Worm (Caenorhabditis elegans): Measurements from ENCODE around the gene dhs-16.

The dhs-16 gene

DNA sequence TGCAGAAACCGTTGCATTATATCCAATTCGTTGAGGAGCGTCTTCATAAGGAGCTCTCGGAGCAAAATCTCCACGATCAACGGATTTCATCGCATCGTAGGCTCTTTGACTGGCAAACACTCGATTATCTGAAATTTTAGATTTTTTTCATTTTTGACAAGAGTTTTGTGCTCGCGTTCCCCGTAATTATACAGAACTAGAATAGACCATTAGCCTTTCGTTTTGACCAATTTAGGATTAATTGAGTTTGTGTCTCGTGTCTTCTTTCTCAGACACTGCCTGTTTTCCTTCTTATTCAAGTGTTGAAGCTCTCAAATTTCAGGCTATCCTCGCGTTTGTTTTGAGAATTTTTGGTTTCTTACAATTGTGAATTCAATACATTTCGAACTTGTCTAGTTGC lies 20.5 kb upstream of the dhs-16 start:
- TF ChIP-seq ref-1 (GFP tag; conservative IDR thresholded peaks at IDR 0.05) (no peak), flt-1 (GFP tag; IDR thresholded peaks at IDR 0.05) (no peak), cog-1 (tag; optimal IDR thresholded peaks at IDR 0.05) (no peak), med-1 (GFP tag; optimal IDR thresholded peaks at IDR 0.05; ENCODE audit: insufficient read depth) (no peak)

DNA sequence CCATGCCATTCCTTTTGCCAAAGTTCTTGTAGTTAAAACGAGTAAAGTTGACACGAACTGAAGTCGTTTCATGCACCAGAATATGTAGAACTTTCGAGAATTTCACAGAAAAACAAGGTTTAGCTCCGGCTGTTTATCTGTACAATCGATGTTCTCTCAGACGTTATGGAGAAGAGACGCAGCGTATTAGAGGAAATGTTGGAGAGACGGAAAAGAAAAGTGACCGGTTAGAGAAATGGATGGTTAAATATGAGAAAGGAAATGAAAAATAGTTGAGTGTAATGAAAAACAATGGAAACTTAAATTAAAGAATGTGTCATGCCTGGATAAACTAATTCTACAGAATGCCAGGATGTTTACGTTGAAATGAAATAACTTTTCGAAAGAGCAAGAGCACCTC lies 19.8 kb upstream of the dhs-16 start, which contains the start of gene pcm-1:
Gene pcm-1, minus strand, starts transcription at position 187 of the 400 bp plus-strand sequence.
- TF ChIP-seq ref-1 (GFP tag; conservative IDR thresholded peaks at IDR 0.05) (no peak), T22C8.4 (GFP tag; IDR thresholded peaks at IDR 0.05) (no peak), flt-1 (GFP tag; IDR thresholded peaks at IDR 0.05) (no peak), tab-1 (GFP tag; IDR thresholded peaks at IDR 0.05) (no peak), cog-1 (tag; optimal IDR thresholded peaks at IDR 0.05) (no peak), klf-2 (GFP tag; conservative IDR thresholded peaks at IDR 0.05) (no peak), ztf-23 (GFP tag; IDR thresholded peaks at IDR 0.05) (no peak), ztf-29 (GFP tag; IDR thresholded peaks at IDR 0.05) (no peak), med-1 (GFP tag; optimal IDR thresholded peaks at IDR 0.05; ENCODE audit: insufficient read depth) (no peak)

DNA sequence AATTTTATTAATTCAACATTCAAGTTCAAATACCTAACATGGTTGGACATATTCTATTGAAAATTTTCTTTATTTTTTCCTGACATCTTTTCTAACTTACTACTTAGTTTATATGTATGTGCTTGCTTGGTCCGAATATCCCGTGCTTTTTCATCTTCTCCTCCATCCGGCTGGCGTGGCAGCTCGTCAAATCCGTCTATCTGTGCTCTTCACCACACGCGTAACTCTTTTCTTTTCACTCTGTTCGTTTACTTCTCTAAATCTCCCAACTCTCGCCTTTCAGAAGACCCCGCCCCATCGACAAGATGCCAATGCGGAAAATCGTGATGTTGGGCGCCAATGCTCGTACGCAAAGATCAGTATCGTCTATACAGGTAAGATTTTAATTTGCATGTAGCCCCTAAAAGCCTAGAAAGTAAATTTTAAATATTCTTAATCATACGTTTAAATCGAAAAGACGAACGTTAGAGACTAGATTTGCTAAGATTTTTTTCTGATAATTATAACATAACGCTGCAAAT lies 18.8 kb upstream of the dhs-16 start:
- no peak for TF ChIP-seq ztf-23 (GFP tag; IDR thresholded peaks at IDR 0.05)
- TF ChIP-seq klf-2 (GFP tag; conservative IDR thresholded peaks at IDR 0.05): no peak
- TF ChIP-seq ref-1 (GFP tag; conservative IDR thresholded peaks at IDR 0.05): no peak
- TF ChIP-seq T22C8.4 (GFP tag; IDR thresholded peaks at IDR 0.05): no peak
- no peak for TF ChIP-seq med-1 (GFP tag; optimal IDR thresholded peaks at IDR 0.05; ENCODE audit: insufficient read depth)

DNA sequence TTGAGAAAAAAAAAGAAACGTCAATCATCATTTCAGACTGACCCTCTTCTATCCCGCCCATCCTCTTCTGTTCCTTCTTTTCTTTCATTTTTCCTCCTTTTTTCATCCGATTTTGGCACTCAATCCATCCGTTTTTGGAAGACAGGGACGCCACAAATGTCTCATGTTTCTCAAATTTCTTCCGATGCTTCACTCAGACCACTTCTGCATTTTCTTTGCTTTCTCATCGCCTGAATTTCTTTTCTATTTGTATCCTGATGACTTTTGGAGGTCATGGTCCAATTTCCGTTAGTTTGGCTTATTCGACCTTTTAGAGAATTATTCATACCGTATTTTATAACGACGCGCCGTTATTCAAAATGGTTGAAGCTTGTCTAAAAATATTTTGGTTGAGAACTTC lies 11.0 kb upstream of the dhs-16 start:
- TF ChIP-seq ztf-29 (GFP tag; IDR thresholded peaks at IDR 0.05): no peak
- no peak for TF ChIP-seq ztf-23 (GFP tag; IDR thresholded peaks at IDR 0.05)
- no peak for TF ChIP-seq klf-2 (GFP tag; conservative IDR thresholded peaks at IDR 0.05)
- no peak for TF ChIP-seq ref-1 (GFP tag; conservative IDR thresholded peaks at IDR 0.05)
- TF ChIP-seq med-1 (GFP tag; optimal IDR thresholded peaks at IDR 0.05; ENCODE audit: insufficient read depth): no peak

DNA sequence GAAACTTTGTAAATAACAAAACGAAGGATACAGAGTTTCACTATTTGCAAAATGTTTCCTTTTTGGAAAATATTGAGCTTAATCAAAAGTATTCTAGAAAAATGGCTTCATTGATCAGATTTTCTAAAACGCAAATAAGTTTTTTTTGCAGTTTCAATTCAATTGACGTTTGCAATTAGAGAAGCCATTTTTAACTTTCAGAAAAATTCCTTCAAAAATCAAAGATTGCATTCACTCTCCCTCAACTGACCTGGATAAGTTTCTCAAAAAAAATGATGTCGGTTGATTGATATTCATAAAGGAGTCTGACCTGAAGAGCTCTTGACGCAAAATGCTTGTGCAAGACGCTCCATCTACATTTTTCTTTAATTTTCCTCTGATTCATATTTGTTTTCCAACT lies 9.8 kb upstream of the dhs-16 start:
- TF ChIP-seq klf-2 (GFP tag; conservative IDR thresholded peaks at IDR 0.05) (no peak), flt-1 (GFP tag; IDR thresholded peaks at IDR 0.05) (no peak), ztf-29 (GFP tag; IDR thresholded peaks at IDR 0.05) (no peak), tab-1 (GFP tag; IDR thresholded peaks at IDR 0.05) (no peak), ref-1 (GFP tag; conservative IDR thresholded peaks at IDR 0.05) (no peak), ztf-23 (GFP tag; IDR thresholded peaks at IDR 0.05) (no peak), med-1 (GFP tag; optimal IDR thresholded peaks at IDR 0.05; ENCODE audit: insufficient read depth) (no peak), T22C8.4 (GFP tag; IDR thresholded peaks at IDR 0.05) (no peak), cog-1 (tag; optimal IDR thresholded peaks at IDR 0.05) (no peak)

DNA sequence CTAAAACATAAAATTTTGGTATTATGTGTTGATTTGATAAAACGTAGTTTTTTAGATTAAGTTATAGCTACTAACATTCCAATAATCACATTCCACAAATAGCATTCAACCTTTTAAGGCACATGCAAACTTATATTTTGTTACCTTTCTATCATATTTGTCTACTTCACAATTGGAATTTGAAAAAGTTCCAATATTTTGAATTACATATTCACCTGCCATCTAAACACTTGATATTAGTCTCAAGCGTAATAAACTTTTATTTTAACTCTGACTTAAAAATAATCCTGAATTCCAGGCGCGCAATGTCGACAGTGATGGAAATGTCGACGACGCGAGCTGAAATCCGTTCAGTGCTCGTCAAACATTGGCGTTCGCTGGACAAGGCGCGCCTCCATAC lies 7.8 kb upstream of the dhs-16 start, which contains the start of gene acy-2:
Gene acy-2, plus strand, starts transcription at position 301 of the 400 bp plus-strand sequence.
- TF ChIP-seq tab-1 (GFP tag; IDR thresholded peaks at IDR 0.05): no peak
- no peak for TF ChIP-seq ztf-23 (GFP tag; IDR thresholded peaks at IDR 0.05)

DNA sequence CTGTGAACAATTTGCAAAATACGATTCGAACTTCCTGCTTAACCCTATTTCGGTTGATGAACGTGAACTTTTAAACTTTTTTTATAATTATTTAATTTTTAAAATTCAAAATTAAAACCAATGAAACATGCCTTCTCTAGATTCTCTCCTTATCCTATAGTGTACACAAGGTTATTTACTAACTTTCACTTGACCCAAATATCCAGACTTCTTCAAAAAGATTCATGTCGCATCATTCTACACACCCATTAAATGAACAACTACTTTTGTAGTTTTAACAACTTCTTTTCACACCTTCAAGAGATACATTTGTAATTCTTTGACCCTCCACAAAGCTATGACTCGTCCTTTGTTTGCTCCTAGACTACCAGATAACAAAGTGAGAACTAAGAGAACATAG lies 823 bp upstream of the dhs-16 start:
- TF ChIP-seq tab-1 (GFP tag; IDR thresholded peaks at IDR 0.05) (no peak), ref-1 (GFP tag; conservative IDR thresholded peaks at IDR 0.05) (no peak), ztf-23 (GFP tag; IDR thresholded peaks at IDR 0.05) (no peak), T22C8.4 (GFP tag; IDR thresholded peaks at IDR 0.05) (no peak)

DNA sequence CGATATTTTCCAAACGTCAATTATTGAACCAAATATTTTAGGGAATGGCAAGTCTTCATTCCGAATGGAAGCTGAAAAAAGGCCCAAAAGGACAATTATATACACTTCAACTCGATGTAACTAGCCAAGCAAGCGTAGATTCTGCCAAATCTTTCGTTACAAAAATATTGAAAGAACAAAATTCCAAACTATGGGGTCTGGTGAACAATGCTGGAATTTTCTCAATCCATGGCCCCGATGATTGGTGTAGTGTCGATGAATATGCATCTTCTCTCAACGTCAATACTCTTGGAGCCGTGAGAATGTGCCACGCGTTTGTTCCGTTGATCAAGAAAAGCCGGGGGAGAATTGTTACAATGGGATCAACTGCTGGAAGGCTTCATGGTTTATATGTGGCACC lies 699 bp downstream of the dhs-16 start:
- no peak for TF ChIP-seq tab-1 (GFP tag; IDR thresholded peaks at IDR 0.05)
- TF ChIP-seq flt-1 (GFP tag; IDR thresholded peaks at IDR 0.05): no peak
- no peak for TF ChIP-seq cog-1 (tag; optimal IDR thresholded peaks at IDR 0.05)
- no peak for TF ChIP-seq klf-2 (GFP tag; conservative IDR thresholded peaks at IDR 0.05)
- TF ChIP-seq med-1 (GFP tag; optimal IDR thresholded peaks at IDR 0.05; ENCODE audit: insufficient read depth): no peak
- TF ChIP-seq ref-1 (GFP tag; conservative IDR thresholded peaks at IDR 0.05): no peak
- no peak for TF ChIP-seq ztf-23 (GFP tag; IDR thresholded peaks at IDR 0.05)
- TF ChIP-seq ztf-29 (GFP tag; IDR thresholded peaks at IDR 0.05): no peak
- TF ChIP-seq T22C8.4 (GFP tag; IDR thresholded peaks at IDR 0.05): no peak

DNA sequence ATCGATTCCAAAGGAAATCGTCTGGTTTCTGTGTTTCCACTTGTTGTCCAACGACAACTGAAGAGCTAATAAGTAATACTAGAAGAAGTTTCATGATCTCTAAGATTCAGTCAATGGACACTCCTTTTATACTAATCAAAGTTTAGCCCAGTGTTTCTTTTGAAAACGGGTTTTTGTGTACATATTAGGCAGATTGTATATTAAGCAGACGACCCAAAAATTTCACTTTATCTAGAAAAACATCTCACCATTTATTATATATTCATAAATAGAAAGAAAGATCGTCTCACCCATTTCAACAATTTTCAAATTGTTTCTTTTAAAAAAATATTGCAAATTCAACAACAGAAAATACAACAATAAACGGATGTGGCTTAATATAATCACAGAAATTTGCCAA lies 3.2 kb downstream of the dhs-16 start, which contains the start of gene C10F3.7:
Gene C10F3.7, minus strand, starts transcription at position 101 of the 400 bp plus-strand sequence.
- TF ChIP-seq ref-1 (GFP tag; conservative IDR thresholded peaks at IDR 0.05) (no peak), flt-1 (GFP tag; IDR thresholded peaks at IDR 0.05) (no peak), ztf-23 (GFP tag; IDR thresholded peaks at IDR 0.05) (no peak), ztf-29 (GFP tag; IDR thresholded peaks at IDR 0.05) (no peak), klf-2 (GFP tag; conservative IDR thresholded peaks at IDR 0.05) (no peak), cog-1 (tag; optimal IDR thresholded peaks at IDR 0.05) (no peak), med-1 (GFP tag; optimal IDR thresholded peaks at IDR 0.05; ENCODE audit: insufficient read depth) (no peak), tab-1 (GFP tag; IDR thresholded peaks at IDR 0.05) (no peak), T22C8.4 (GFP tag; IDR thresholded peaks at IDR 0.05) (no peak)

DNA sequence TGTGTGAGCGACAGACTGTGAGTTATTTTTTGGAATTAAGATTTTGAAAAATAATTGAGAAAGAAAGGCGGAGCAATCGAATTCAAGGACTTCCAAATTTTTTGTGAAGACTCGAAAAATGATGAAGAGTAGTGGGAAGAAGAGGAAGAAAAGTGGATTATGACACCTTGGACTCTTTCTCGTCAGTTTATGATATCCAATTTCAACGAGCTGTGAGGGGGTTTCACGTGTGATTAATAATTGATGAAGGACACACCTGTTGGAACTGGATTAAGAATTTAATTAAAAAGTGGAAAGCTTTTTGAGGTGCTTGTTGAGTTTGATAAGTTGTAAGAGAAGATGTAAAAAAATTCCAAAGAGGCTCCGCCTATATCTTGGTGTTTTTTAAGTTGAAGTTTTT lies 6.8 kb downstream of the dhs-16 start, which contains the start of gene fut-8:
Gene fut-8, minus strand, starts transcription at position 101 of the 400 bp plus-strand sequence.
- TF ChIP-seq ref-1 (GFP tag; conservative IDR thresholded peaks at IDR 0.05) (no peak), cog-1 (tag; optimal IDR thresholded peaks at IDR 0.05) (no peak), flt-1 (GFP tag; IDR thresholded peaks at IDR 0.05) (no peak), med-1 (GFP tag; optimal IDR thresholded peaks at IDR 0.05; ENCODE audit: insufficient read depth) (no peak), ztf-29 (GFP tag; IDR thresholded peaks at IDR 0.05) (no peak), ztf-23 (GFP tag; IDR thresholded peaks at IDR 0.05) (no peak), T22C8.4 (GFP tag; IDR thresholded peaks at IDR 0.05) (no peak), klf-2 (GFP tag; conservative IDR thresholded peaks at IDR 0.05) (no peak), tab-1 (GFP tag; IDR thresholded peaks at IDR 0.05) (no peak)
